Worm (Caenorhabditis elegans) whole organism, early embryonic: ENCODE data around the gene C09G9.1.

Source experiments
- B0310.2 ChIP-seq: sonication (generic microtip); optimal IDR thresholded peaks from 2 replicates; lab custom pipeline; 2016; ENCODE audit warnings: mild to moderate bottlenecking, missing genetic modification characterization, missing compliant biosample characterization
- F13C5.2 ChIP-seq: sonication (generic microtip); optimal IDR thresholded peaks from 2 replicates; lab custom pipeline; 2017; ENCODE audit warnings: mild to moderate bottlenecking, missing genetic modification characterization, inconsistent platforms, missing compliant biosample characterization
- ama-1 ChIP-seq: fragments of 150-350 bp; optimal IDR thresholded peaks from 2 replicates; lab custom pipeline; 2014
- ets-7 ChIP-seq: sonication (generic microtip); optimal IDR thresholded peaks from 2 replicates; lab custom pipeline; 2016; ENCODE audit warnings: missing genotype, missing genetic modification characterization, missing compliant biosample characterization
- hmg-4 ChIP-seq: fragments of 200-800 bp; sonication (Bioruptor generic); optimal IDR thresholded peaks from 2 replicates; lab custom pipeline; 2018; ENCODE audit warnings: mild to moderate bottlenecking, missing genetic modification characterization, missing compliant biosample characterization
- sea-1 ChIP-seq: fragments of 200-800 bp; sonication (Bioruptor generic); conservative IDR thresholded peaks from 2 replicates; pipeline ENCODE4 v1.3.6; 2022; ENCODE audit warnings: missing genetic modification characterization, missing compliant biosample characterization
- tbx-37 ChIP-seq: fragments of 200-800 bp; sonication (Bioruptor generic); conservative IDR thresholded peaks from 2 replicates; pipeline ENCODE4 v1.3.6; 2022; ENCODE audit warnings: missing genetic modification reagents, missing genetic modification characterization, missing compliant biosample characterization

DNA sequence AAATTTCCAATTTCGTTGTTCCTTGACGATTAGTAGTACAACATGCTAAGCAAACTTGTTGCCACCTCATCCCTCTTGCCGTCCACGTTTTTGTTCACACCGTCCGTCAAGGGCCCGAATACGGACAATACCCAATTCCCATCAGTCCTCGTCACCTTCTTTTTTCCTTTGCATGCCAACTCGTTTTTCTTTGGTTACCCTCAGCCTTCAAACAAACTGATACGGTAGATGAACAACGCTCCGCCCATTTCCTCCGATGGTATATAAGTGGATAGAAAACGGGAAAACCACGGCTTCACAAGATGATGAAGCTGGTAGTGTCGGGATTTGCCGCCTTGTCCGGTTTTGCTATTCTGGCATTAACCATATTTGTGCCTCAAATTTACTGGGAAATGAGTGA is 17.4 kb downstream of the C09G9.1 start, which contains the start of gene col-118:
- TF ChIP-seq sea-1 (GFP tag; lab: Robert Waterston, UW) (no peak), ama-1 (lab: Kevin White, UChicago) (no peak), hmg-4 (GFP tag; lab: Kevin White, UChicago) (no peak), ets-7 (no peak), F13C5.2 (no peak), B0310.2 (tag; lab: Kevin White, UChicago) (no peak), tbx-37 (GFP tag; lab: Robert Waterston, UW) (no peak)
